Fruit fly (Drosophila melanogaster): ENCODE data around the gene CG17834.

Gene CG17834

DNA sequence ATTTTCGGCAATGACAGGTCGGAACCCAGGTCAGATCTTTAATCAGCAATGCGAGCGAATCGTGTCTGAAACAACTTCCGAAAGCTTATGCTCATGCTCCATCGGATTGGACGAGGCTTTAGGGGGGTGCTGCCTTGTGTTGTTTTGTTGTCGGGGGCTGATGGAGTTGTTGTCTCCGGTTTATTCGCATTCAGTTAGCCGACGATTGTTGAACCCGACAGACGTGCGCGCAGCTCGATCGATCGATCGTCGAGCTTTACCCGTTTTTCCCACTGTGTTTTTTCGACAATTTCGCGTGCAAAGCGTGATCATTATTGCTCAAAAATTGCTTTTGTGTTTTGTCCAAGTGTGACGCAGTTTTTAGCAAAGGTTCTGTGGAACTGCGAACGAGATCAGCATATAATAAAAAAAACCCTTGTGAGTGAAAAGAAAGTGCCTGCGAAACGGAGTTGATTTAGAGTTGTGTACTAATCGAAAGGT is at the start of gene CG17834:
TSS of gene CG17834 (plus strand) at position 191 of the 480 bp plus-strand sequence.
- TF ChIP-seq klu (GFP tag; IDR thresholded peaks at IDR 0.05) (0 out of 2 replicates have a peak, but pooled peaks have one; percentile 9), Hr78 (GFP tag; optimal IDR thresholded peaks at IDR 0.05) (peak in 1 of 2 experiments; percentile 85), CG8290 (GFP tag; optimal IDR thresholded peaks at IDR 0.05) (no peak), CG8290 (tag; optimal IDR thresholded peaks at IDR 0.05) (peak in 1 of 2 experiments; percentile 65), Aef1 (GFP tag; IDR thresholded peaks at IDR 0.05) (0 out of 3 replicates have a peak, but pooled peaks have one; percentile 16), grn (GFP tag; optimal IDR thresholded peaks at IDR 0.05) (peak; percentile 20), NFAT (GFP tag; IDR thresholded peaks at IDR 0.05) (peak; percentile 43; the same call in 1 of the 2 replicates), CG11695 (GFP tag; IDR thresholded peaks at IDR 0.05) (peak; percentile 30; the same call in 1 of the 3 replicates), Rx (GFP tag; IDR thresholded peaks at IDR 0.05) (no peak), stc (GFP tag; IDR thresholded peaks at IDR 0.05) (peak; percentile 25; the same call in 1 of the 2 replicates), cwo (GFP tag; optimal IDR thresholded peaks at IDR 0.05) (peak; percentile 67), Dbx (GFP tag; IDR thresholded peaks at IDR 0.05) (peak; percentile 21; the same call in 1 of the 3 replicates), rib (GFP tag; IDR thresholded peaks at IDR 0.05) (peak; percentile 82), vvl (GFP tag; IDR thresholded peaks at IDR 0.05) (0 out of 2 replicates have a peak, but pooled peaks have one; percentile 26), chinmo (GFP tag; IDR thresholded peaks at IDR 0.05; ENCODE audit: partially characterized antibody) (peak; percentile 77), Rfx (GFP tag; IDR thresholded peaks at IDR 0.05) (peak; percentile 52), CG8478 (optimal IDR thresholded peaks at IDR 0.05) (no peak), nom (GFP tag; optimal IDR thresholded peaks at IDR 0.05) (peak; percentile 65), CG15696 (tag; optimal IDR thresholded peaks at IDR 0.05) (no peak), Jarid2 (GFP tag; optimal IDR thresholded peaks at IDR 0.05) (peak; percentile 88), pum (GFP tag; optimal IDR thresholded peaks at IDR 0.05) (no peak), CG42726 (GFP tag; IDR thresholded peaks at IDR 0.05; ENCODE audit: partially characterized antibody) (peak; percentile 37; the same call in 1 of the 2 replicates), CG3995 (GFP tag; optimal IDR thresholded peaks at IDR 0.05) (peak; percentile 68), sob (GFP tag; IDR thresholded peaks at IDR 0.05) (0 out of 2 replicates have a peak, but pooled peaks have one; percentile 12), chm (GFP tag; IDR thresholded peaks at IDR 0.05) (peak; percentile 75), CG13894 (tag; optimal IDR thresholded peaks at IDR 0.05) (peak; percentile 59), ttk (GFP tag; IDR thresholded peaks at IDR 0.05) (peak; percentile 22; the same call in 1 of the 2 replicates), Drgx (GFP tag; IDR thresholded peaks at IDR 0.05) (0 out of 2 replicates have a peak, but pooled peaks have one; percentile 18), Oaz (GFP tag; IDR thresholded peaks at IDR 0.05) (0 out of 2 replicates have a peak, but pooled peaks have one; percentile 12), Fer3 (tag; optimal IDR thresholded peaks at IDR 0.05) (peak; percentile 11), Atf6 (GFP tag; IDR thresholded peaks at IDR 0.05) (0 out of 2 replicates have a peak, but pooled peaks have one; percentile 37), CG12769 (tag; optimal IDR thresholded peaks at IDR 0.05) (peak; percentile 59), CG11085 (GFP tag; IDR thresholded peaks at IDR 0.05) (no peak), ci (GFP tag; IDR thresholded peaks at IDR 0.05) (peak; percentile 59; the same call in 2 of the 3 replicates), CG2199 (GFP tag; IDR thresholded peaks at IDR 0.05) (peak; percentile 58; the same call in 1 of the 3 replicates), CG34422 (GFP tag; IDR thresholded peaks at IDR 0.05) (peak; percentile 32; the same call in 1 of the 3 replicates), ara (GFP tag; IDR thresholded peaks at IDR 0.05) (peak; percentile 13; the same call in 1 of the 2 replicates), trh (GFP tag; optimal IDR thresholded peaks at IDR 0.05) (no peak), bbx (GFP tag; IDR thresholded peaks at IDR 0.05; ENCODE audit: partially characterized antibody) (0 out of 2 replicates have a peak, but pooled peaks have one; percentile 7), sug (tag; optimal IDR thresholded peaks at IDR 0.05) (peak; percentile 68), Hr51 (GFP tag; optimal IDR thresholded peaks at IDR 0.05) (no peak), lab (GFP tag; optimal IDR thresholded peaks at IDR 0.05) (peak; percentile 71), MTF-1 (GFP tag; optimal IDR thresholded peaks at IDR 0.05; ENCODE audit: borderline replicate concordance) (peak; percentile 27), caup (GFP tag; optimal IDR thresholded peaks at IDR 0.05; ENCODE audit: severe bottlenecking) (peak; percentile 40), mld (GFP tag; IDR thresholded peaks at IDR 0.05; ENCODE audit: partially characterized antibody) (no peak), CG17829 (tag; optimal IDR thresholded peaks at IDR 0.05) (no peak), CG6765 (GFP tag; optimal IDR thresholded peaks at IDR 0.05) (peak; percentile 40), crol (GFP tag; IDR thresholded peaks at IDR 0.05) (peak; percentile 77)
